Fruit fly (Drosophila melanogaster) whole organism, pupa: ENCODE data around the gene CG14564.

ENCODE experiments used
- CG10348 ChIP-seq: fragments of 200-800 bp; sonication (Bioruptor generic); IDR thresholded peaks from 2 replicates; pipeline ENCODE4 v1.3.6; 2022; ENCODE audit warnings: missing biosample characterization, missing genetic modification characterization
- CG12605 ChIP-seq: fragments of 200-800 bp; sonication (Bioruptor generic); IDR thresholded peaks from 2 replicates; pipeline ENCODE4 v1.3.6; 2022; ENCODE audit warnings: missing biosample characterization, missing genetic modification characterization
- CG13204 ChIP-seq: fragments of 200-800 bp; sonication (Bioruptor generic); optimal IDR thresholded peaks from 2 replicates; lab custom pipeline; 2018; ENCODE audit warnings: missing biosample characterization, mild to moderate bottlenecking, missing genetic modification characterization, moderate library complexity
- CG14655 ChIP-seq: fragments of 200-800 bp; sonication (Bioruptor generic); optimal IDR thresholded peaks from 3 replicates; lab custom pipeline; 2017; ENCODE audit warnings: mild to moderate bottlenecking, missing biosample characterization, missing genetic modification reagents, missing genetic modification characterization
- CG15710 ChIP-seq: fragments of 200-800 bp; sonication (Bioruptor generic); optimal IDR thresholded peaks from 2 replicates; lab custom pipeline; 2018; ENCODE audit warnings: missing biosample characterization, mild to moderate bottlenecking, missing genetic modification characterization, moderate library complexity
- CG17806 ChIP-seq: fragments of 200-800 bp; sonication (Bioruptor generic); optimal IDR thresholded peaks from 2 replicates; lab custom pipeline; 2018; ENCODE audit warnings: missing biosample characterization, mild to moderate bottlenecking, missing genetic modification characterization, moderate library complexity
- CG32121 ChIP-seq: fragments of 200-800 bp; sonication (Bioruptor generic); IDR thresholded peaks from 2 replicates; pipeline ENCODE4 v1.3.6; 2022; ENCODE audit warnings: missing biosample characterization, missing genetic modification characterization
- CG34367 ChIP-seq: fragments of 200-800 bp; sonication (Bioruptor generic); optimal IDR thresholded peaks from 2 replicates; lab custom pipeline; 2018; ENCODE audit warnings: missing biosample characterization, mild to moderate bottlenecking, missing genetic modification characterization
- CG4496 ChIP-seq: fragments of 200-800 bp; sonication (Bioruptor generic); IDR thresholded peaks from 3 replicates; pipeline ENCODE4 v1.3.6; 2022; ENCODE audit warnings: missing biosample characterization, missing genetic modification characterization
- CG8159 ChIP-seq: fragments of 200-800 bp; sonication (Bioruptor generic); optimal IDR thresholded peaks from 3 replicates; lab custom pipeline; 2018; ENCODE audit warnings: missing biosample characterization, mild to moderate bottlenecking, missing genetic modification characterization, moderate library complexity
- CG8301 ChIP-seq: fragments of 200-800 bp; sonication (Bioruptor generic); optimal IDR thresholded peaks from 2 replicates; lab custom pipeline; 2018; ENCODE audit warnings: missing biosample characterization, mild to moderate bottlenecking, missing genetic modification characterization
- CG9948 ChIP-seq: fragments of 200-800 bp; sonication (Bioruptor generic); optimal IDR thresholded peaks from 2 replicates; lab custom pipeline; 2018; ENCODE audit warnings: missing biosample characterization, mild to moderate bottlenecking, missing genetic modification characterization, moderate library complexity
- D1 ChIP-seq: fragments of 200-800 bp; sonication (Bioruptor generic); optimal IDR thresholded peaks from 2 replicates; lab custom pipeline; 2018; ENCODE audit warnings: missing biosample characterization, mild to moderate bottlenecking, missing genetic modification characterization, moderate library complexity
- EcR ChIP-seq: fragments of 200-800 bp; sonication (Bioruptor generic); optimal IDR thresholded peaks from 3 replicates; lab custom pipeline; 2019; ENCODE audit warnings: missing biosample characterization, missing genetic modification characterization, mild to moderate bottlenecking, moderate library complexity, missing genetic modification reagents
- Ets98B ChIP-seq: fragments of 200-800 bp; sonication (Bioruptor generic); IDR thresholded peaks from 2 replicates; pipeline ENCODE4 v1.3.6; 2022; ENCODE audit warnings: missing biosample characterization, missing genetic modification characterization
- Pif1A ChIP-seq: fragments of 200-800 bp; sonication (Bioruptor generic); optimal IDR thresholded peaks from 3 replicates; lab custom pipeline; 2016; ENCODE audit warnings: missing biosample characterization, missing genetic modification characterization
- Pif1B ChIP-seq: fragments of 200-800 bp; sonication (Bioruptor generic); optimal IDR thresholded peaks from 3 replicates; lab custom pipeline; 2016; ENCODE audit warnings: missing biosample characterization, missing genetic modification characterization
- Snoo ChIP-seq: fragments of 200-800 bp; sonication (Bioruptor generic); optimal IDR thresholded peaks from 3 replicates; lab custom pipeline; 2017; ENCODE audit warnings: missing biosample characterization, mild to moderate bottlenecking, missing genetic modification characterization, inconsistent platforms
- fd96Ca ChIP-seq: fragments of 200-800 bp; sonication (Bioruptor generic); IDR thresholded peaks from 3 replicates; pipeline ENCODE4 v1.3.6; 2022; ENCODE audit warnings: missing biosample characterization, missing genetic modification characterization
- gl ChIP-seq: fragments of 200-800 bp; sonication (Bioruptor generic); optimal IDR thresholded peaks from 2 replicates; lab custom pipeline; 2018; ENCODE audit warnings: missing biosample characterization, mild to moderate bottlenecking, missing genetic modification characterization
- rn ChIP-seq: fragments of 200-800 bp; sonication (Bioruptor generic); IDR thresholded peaks from 2 replicates; pipeline ENCODE4 v1.3.6; 2022; ENCODE audit warnings: missing biosample characterization, missing genetic modification characterization

Gene CG14564

dm6 chr3L:21733387-21733786 lies 23.6 kb upstream of the CG14564 start, which contains the start of gene CG14568:
TSS of gene CG14568 (minus strand) at chr3L:21733487.
- no peak for TF ChIP-seq CG8301 (tag; lab: Kevin White, UChicago)
- no peak for TF ChIP-seq CG17806 (tag; lab: Kevin White, UChicago)
- TF ChIP-seq Snoo (tag; lab: Kevin White, UChicago), result no peak
- no peak for TF ChIP-seq CG15710 (tag; lab: Kevin White, UChicago)
- TF ChIP-seq CG32121 (GFP tag; lab: Robert Waterston, UW), result no peak
- TF ChIP-seq D1 (tag; lab: Kevin White, UChicago), result no peak
- TF ChIP-seq CG4496 (GFP tag; lab: Robert Waterston, UW), result no peak
- no peak for TF ChIP-seq Pif1A (GFP tag; lab: Kevin White, UChicago)
- TF ChIP-seq EcR (GFP tag; lab: Kevin White, UChicago), result no peak
- no peak for TF ChIP-seq rn (GFP tag; lab: Robert Waterston, UW)
- no peak for TF ChIP-seq gl (tag; lab: Kevin White, UChicago)
- no peak for TF ChIP-seq CG34367 (tag; lab: Kevin White, UChicago)
- TF ChIP-seq CG14655 (GFP tag; lab: Kevin White, UChicago), result no peak
- no peak for TF ChIP-seq fd96Ca (GFP tag; lab: Robert Waterston, UW)
- TF ChIP-seq, all 21 proteins: peak for 0

DNA sequence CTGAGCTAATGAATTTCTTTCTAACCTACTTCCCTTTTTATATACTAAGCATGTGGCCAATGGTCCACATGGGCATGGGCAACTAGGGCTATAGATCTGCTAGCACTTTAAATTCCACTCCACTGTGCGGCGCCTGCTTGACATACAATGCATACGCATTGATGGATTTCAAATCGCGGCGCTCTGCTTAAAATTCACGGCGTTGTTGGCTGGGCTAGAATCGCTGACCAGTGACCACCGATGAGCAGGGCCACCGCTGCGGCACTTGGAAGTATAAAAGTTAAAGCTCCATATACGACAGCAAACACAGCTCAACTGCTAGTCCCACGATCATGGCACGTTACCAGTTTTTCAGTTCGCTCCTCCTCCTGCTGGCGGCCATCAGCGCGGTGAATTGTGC lies 23.2 kb upstream of the CG14564 start, which contains the start of gene CG14573:
TSS of gene CG14573 (plus strand) at position 301 of the 400 bp plus-strand sequence.
- TF ChIP-seq Ets98B (no peak), gl (tag; lab: Kevin White, UChicago) (no peak), rn (GFP tag; lab: Robert Waterston, UW) (no peak), CG32121 (GFP tag; lab: Robert Waterston, UW) (no peak), EcR (GFP tag; lab: Kevin White, UChicago) (no peak), CG10348 (no peak), CG15710 (tag; lab: Kevin White, UChicago) (no peak), CG8159 (tag; lab: Kevin White, UChicago) (no peak)

- TF ChIP-seq Pif1B (GFP tag; lab: Kevin White, UChicago), result peak; percentile 57
- TF ChIP-seq Ets98B, result peak; percentile 70
- peak; percentile 27 for TF ChIP-seq Snoo (tag; lab: Kevin White, UChicago)
- TF ChIP-seq CG12605 (GFP tag; lab: Robert Waterston, UW), result peak; percentile 83
- TF ChIP-seq CG9948 (tag; lab: Kevin White, UChicago), result peak; percentile 37
- peak; percentile 65 for TF ChIP-seq CG8159 (tag; lab: Kevin White, UChicago)
- peak; percentile 31 for TF ChIP-seq Pif1A (GFP tag; lab: Kevin White, UChicago)
- no peak for TF ChIP-seq fd96Ca (GFP tag; lab: Robert Waterston, UW)
- TF ChIP-seq CG15710 (tag; lab: Kevin White, UChicago), result peak; percentile 44
- TF ChIP-seq CG14655 (GFP tag; lab: Kevin White, UChicago), result peak; percentile 55
- TF ChIP-seq CG13204, result no peak
- TF ChIP-seq rn (GFP tag; lab: Robert Waterston, UW), result peak; percentile 66
- peak; percentile 11 for TF ChIP-seq CG34367 (tag; lab: Kevin White, UChicago)
- TF ChIP-seq CG4496 (GFP tag; lab: Robert Waterston, UW), result peak; percentile 86
- no peak for TF ChIP-seq EcR (GFP tag; lab: Kevin White, UChicago)
- no peak for TF ChIP-seq CG10348
- peak; percentile 64 for TF ChIP-seq CG32121 (GFP tag; lab: Robert Waterston, UW)
- peak; percentile 65 for TF ChIP-seq CG8301 (tag; lab: Kevin White, UChicago)
- peak; percentile 18 for TF ChIP-seq D1 (tag; lab: Kevin White, UChicago)
- peak; percentile 59 for TF ChIP-seq CG17806 (tag; lab: Kevin White, UChicago)
- TF ChIP-seq gl (tag; lab: Kevin White, UChicago), result no peak
Observed at dm6 chr3L:21738175-21739016, 18.6 kb upstream of the CG14564 start, which contains the start of gene CG14567. TSS of gene CG14567 (minus strand) at chr3L:21738430.

DNA sequence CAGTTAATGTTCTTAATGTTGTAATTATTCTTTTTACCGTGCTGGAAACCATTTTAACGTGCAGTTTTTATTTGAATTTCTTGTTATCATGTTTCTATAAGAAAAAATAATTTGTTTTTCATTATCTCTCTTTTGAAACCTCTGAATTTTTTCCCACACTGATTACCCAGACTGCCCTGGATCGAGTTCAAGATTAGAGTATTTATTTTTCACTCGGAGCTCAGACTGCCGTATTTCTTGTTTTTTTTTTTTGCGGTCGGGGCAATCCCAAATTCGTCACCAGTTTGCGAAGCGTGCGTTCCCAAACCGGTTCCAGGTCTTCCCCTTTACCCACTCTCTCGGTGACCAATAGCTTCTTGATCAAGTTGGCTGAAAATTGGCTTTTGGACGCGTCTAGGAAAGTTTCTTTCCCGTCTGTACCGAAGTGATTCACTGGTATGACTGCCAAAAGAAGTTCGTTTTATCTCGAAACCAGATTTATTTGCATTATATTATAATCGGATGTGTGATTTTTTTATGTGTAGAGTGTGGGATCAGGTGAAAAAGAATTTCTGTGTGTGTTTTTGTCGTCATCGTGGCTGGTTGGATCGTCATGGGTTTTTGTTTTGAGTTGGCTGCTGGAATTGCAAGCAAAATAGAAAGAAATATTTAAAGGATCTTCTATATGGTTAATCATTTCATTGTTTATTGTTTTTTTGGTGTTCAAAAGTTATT lies 17.8 kb upstream of the CG14564 start:
- TF ChIP-seq CG14655 (GFP tag; lab: Kevin White, UChicago), result peak; percentile 18
- TF ChIP-seq CG34367 (tag; lab: Kevin White, UChicago), result no peak
- peak; percentile 13; the same call in 1 of the 2 replicates for TF ChIP-seq Ets98B
- no peak for TF ChIP-seq CG15710 (tag; lab: Kevin White, UChicago)
- peak; percentile 35 for TF ChIP-seq EcR (GFP tag; lab: Kevin White, UChicago)
- TF ChIP-seq CG8159 (tag; lab: Kevin White, UChicago), result no peak

dm6 chr3L:21740209-21740608 lies 16.7 kb upstream of the CG14564 start, which contains the start of gene CG14566:
TSS of gene CG14566 (minus strand) at chr3L:21740309.
- TF ChIP-seq CG4496 (GFP tag; lab: Robert Waterston, UW), result no peak
